Fruit fly (Drosophila melanogaster) S2 (cell line): ENCODE data around the gene CG3638.

Experiments
- CG8478 ChIP-seq: fragments of >200 bp; optimal IDR thresholded peaks from 2 replicates; lab custom pipeline; 2018
- CTCF ChIP-seq, 2 experiments: fragments of >200 bp; optimal IDR thresholded peaks; 2 replicates each; lab custom pipeline; 2018

The CG3638 gene

DNA sequence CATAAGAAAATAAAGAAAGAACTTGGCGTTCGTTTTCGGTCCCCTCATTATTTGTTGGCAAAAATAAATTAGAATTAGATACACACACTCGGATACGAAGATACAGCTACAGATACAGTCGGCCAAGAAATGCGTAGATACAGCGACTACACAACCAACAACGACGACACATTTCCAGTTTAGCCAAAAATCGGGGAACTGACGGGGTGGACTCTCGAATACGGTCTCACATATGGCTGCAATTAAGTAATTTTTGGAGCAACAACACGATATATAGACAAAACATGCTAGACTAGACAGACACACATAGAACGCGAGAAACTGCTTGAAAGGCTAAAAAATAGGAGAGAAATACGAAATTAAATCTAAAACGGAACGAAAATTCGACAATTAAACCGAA lies 33.7 kb upstream of the CG3638 start:
- TF ChIP-seq CTCF (optimal IDR thresholded peaks at IDR 0.05; lab: Kevin White, UChicago) (no peak), CG8478 (lab: Kevin White, UChicago) (no peak)

DNA sequence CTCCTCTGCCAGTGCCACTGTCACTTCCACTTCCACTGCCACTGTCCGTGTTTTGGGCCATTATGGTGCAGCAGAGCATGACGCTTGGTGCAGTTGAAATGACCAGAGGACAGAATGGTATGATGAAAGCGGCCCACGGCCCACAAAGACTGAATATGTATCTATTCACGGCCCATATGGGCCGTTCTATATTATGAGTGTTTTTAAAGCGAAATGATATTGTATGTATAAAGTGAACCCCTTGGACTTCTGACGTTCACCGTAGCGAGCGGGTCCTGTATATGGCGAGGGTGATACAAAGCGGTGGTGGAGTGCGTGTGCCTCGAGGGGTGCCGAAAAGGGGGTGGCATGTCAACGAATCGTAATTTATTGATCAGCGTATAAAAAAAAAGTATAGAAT lies 33.2 kb upstream of the CG3638 start:
- TF ChIP-seq CTCF (optimal IDR thresholded peaks at IDR 0.05; lab: Kevin White, UChicago) = no peak
- no peak for TF ChIP-seq CG8478 (lab: Kevin White, UChicago)

DNA sequence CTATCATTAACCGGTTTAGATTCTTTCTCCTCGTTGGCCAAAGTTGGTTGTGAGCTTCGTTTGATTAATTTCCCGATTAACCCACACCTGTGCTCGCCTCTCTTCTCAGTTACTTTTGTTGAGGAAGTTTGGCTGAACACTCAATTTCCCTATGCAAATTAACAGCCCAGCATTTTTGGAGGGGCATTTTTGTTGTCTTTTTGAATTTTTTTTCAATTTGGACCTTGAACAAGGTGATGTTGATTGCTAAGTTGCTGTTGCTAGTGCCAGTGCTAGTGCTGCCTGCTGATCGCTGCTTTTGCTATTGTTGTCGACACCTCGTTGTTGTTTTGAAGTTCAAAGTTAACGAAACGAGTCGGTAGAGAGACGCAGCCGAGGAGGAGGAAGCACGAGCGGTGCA lies 31.1 kb upstream of the CG3638 start:
- TF ChIP-seq CG8478 (lab: Kevin White, UChicago) (no peak), CTCF (optimal IDR thresholded peaks at IDR 0.05; lab: Kevin White, UChicago) (no peak)

DNA sequence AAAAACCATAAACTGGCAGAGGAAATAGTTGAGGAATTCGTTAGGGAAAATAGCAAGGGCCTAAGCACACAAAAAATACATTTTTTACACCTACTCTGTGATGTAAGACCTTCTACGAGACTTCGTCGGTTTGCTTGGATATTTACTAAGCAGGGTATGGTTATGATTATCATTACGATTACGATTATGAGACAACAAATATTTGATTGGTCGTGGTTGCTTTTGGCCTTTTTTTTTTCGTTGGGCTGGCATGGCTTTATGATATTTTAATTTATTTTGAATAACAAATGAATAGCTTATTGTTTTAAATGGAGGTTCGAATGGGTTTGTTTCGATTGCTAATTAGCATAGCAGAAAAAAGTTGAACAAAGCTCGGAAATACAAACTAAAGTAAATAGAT lies 28.1 kb upstream of the CG3638 start:
- TF ChIP-seq CTCF (optimal IDR thresholded peaks at IDR 0.05; lab: Kevin White, UChicago) (no peak), CG8478 (lab: Kevin White, UChicago) (no peak)

DNA sequence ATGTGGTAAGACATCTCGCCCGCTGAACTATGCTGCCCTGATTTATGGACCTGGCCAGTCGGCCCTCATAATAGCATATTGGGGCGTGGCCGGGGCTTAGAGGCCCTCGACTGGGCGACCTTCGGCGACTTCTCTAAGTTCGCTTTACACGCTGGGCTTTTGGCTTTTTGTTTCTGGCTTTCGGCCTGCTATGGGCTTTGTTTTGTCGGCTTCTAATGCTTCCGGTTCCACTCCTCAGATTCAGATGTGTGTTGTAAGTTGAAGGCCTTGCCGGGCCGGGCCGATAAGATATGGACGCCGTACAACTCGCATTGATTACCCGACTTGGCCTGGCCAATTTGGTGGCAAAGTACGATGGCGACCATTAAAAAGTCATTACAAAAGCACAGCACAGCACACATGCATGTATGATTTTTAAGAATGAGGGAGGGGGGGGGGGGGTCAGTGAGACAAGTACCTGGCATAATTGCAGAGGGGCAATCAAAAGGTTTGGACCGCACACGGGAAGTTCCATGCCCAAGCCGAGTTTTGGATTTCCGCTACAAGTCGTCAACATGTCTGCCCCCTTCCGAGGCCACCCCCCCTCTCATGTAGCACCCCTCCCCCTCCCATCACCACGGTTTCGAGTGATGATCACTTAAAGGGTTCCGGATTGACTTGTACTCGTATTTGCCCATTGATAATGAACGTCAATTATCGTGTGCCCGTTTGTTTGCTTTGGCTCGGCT lies 26.2 kb upstream of the CG3638 start:
- no peak for TF ChIP-seq CTCF (optimal IDR thresholded peaks at IDR 0.05; lab: Kevin White, UChicago)
- TF ChIP-seq CG8478 (lab: Kevin White, UChicago) = no peak

DNA sequence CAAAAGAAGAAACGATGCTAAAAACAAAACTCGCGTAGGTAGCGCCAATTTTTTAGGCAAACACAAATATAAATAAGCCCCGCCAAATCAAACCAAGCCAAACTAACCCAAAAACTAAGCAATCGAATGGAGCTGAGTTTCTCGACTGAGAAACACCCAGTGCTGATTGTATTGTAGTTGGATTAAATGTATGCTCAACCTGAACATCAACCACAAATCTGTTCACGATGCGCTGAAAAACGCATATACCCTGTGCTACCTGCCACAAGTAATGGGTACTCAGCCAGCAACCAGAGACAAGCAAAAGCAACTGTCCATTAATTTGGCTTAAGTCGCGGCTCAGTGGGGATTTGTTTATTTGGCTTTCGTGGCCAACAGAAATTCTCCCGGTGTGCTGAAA lies 23.8 kb upstream of the CG3638 start:
- TF ChIP-seq CTCF (optimal IDR thresholded peaks at IDR 0.05; lab: Kevin White, UChicago) (no peak), CG8478 (lab: Kevin White, UChicago) (no peak)

DNA sequence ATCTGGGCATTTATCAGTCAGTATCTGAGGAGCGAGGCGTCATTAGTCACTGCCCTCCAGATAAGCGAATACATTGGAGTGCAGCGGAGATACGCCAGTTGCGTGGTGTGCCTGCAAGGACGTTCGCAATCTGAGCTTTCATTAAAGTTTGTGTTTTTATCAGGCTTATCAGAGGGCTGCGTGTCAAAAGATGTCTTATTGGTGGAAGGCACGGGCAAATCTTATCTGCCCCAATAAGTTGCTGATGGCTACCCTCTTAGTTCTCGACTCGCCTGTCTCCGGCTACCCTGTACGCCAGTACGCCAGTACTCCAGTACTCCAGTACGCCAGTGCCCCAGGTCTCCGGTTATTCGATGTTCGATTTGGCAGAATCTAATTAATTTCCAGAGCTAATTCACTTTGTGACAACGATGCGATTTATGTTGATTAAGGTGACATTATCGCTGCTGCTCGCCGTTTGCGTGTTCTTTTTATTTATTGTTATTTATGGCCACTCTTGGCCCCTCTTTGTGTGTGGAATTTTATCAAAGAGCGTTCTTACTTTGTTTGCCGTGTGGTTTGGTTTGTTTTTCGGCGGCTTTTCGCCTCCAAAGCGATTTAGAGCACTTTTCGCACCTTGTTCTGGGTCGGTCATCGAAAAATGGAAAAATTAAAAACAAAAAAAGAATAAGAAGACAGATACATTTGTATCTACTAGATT lies 20.4 kb upstream of the CG3638 start:
- TF ChIP-seq CG8478 (lab: Kevin White, UChicago) (no peak), CTCF (optimal IDR thresholded peaks at IDR 0.05; lab: Kevin White, UChicago) (no peak)

DNA sequence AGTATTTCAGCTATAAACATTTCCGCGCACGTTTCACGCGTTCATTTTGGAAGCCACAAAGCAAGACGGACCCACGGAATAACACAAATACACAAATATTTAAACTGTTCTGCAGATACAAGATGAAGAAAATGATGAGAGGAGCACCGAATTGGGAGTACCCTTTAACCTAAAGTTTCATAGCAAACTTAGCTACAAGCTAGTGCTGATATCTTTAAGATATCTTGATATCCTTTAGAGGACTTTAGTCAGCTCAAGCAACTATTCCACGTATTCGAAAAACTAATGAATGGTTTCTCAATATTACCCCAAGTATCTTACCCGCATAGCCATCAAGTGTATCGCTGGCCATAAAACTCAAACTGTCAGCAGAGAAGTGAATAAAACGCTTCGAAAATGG lies 19.6 kb upstream of the CG3638 start:
- TF ChIP-seq CG8478 (lab: Kevin White, UChicago) = no peak
- TF ChIP-seq CTCF (optimal IDR thresholded peaks at IDR 0.05; lab: Kevin White, UChicago) = no peak

DNA sequence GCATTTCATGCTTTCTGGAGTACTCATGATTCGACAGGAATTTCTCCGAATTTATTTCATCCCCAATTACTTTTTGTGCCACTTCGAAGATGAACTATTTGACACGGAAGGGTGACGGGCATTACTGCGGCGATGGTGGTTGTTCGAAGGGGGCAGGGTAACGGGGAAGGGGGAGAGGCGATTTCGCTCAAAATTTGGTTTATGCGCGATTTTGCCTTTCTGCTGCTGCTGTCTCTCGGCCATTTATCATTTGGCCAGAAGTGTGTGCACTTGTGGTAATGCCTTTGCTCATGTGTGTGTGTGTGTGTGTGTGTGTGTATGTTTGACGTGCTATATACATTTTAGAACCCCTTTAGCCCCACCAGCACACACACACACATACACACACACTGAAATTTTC lies 16.5 kb upstream of the CG3638 start:
- TF ChIP-seq CTCF (optimal IDR thresholded peaks at IDR 0.05; lab: Kevin White, UChicago) (no peak), CG8478 (lab: Kevin White, UChicago) (no peak)

DNA sequence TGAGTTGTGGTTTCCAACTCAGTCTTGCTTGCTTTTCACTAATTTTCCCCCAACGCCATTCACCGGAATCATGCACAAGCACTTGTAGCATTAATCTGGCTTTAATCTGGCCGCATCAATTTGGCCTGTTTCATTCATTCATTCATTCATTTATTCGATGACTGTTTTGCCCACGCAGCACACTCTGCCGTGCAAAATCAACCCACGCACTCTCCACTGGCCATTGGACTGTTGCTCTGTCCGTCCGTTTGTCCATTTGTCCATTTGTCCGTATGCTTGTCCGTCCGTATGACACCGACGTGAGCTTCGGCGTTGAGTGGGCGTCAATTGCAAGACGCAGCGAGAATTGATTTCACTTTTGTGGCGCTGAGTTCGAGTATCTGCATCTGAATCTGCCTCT lies 13.6 kb upstream of the CG3638 start:
- TF ChIP-seq CTCF (optimal IDR thresholded peaks at IDR 0.05; lab: Kevin White, UChicago) (no peak), CG8478 (lab: Kevin White, UChicago) (no peak)

DNA sequence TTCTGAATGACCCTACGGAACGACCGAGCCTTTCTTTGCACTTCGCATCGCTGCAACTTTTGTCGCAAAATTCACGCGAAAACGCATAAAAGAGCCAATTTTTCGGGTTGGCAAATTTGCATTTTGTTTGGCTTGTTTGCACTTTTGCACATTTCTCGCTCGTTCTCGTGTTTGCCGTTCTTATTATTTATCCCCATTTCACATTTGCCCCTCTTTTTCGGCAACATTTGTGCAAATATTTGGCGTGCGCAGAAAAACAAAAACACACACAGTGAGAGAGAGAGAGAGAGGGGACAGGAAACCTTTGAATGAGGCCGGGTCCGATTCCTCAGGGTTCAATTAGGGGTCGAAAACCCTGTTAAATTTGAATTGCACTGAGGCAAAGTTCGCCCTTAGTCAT lies 13.1 kb upstream of the CG3638 start:
- TF ChIP-seq CG8478 (lab: Kevin White, UChicago) = no peak
- no peak for TF ChIP-seq CTCF (optimal IDR thresholded peaks at IDR 0.05; lab: Kevin White, UChicago)

DNA sequence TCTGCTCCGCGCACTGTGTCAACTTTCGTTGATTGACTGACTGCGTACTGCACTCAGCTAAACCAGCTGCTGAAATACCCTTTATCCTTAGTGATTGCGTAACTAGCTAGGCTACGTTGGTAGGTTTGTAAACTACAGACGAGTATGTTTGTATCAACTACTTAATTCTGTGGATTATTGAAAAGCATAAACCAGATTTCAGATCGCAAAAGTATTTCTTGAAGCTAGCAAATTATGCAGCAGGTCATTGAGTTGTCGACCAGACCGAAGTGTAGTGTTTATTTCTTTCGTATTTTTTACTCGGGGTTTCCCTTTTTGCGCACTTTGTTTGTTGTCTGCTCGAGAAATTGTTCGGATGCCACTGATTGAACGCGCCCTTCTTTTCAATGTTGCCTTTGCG lies 12.3 kb upstream of the CG3638 start:
- TF ChIP-seq CG8478 (lab: Kevin White, UChicago) (no peak), CTCF (optimal IDR thresholded peaks at IDR 0.05; lab: Kevin White, UChicago) (no peak)

DNA sequence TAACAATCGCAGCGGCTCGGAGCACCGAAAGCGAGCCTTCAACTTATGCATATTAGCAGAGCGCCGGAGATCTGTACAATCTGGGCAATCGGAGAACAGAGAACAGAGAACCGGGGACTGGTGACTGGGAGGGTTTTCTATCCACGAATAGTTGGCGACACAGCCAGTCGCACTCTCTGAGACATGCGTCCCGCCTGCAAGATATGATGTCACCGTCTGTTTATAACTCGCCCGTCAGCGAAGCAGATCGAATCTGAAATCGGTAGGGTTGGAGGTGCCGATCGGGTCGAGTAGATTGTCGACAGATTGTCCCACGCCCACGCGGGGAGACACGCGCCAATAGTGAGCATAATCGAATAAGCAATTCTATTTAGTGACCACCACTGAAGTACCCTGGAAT lies 5.6 kb upstream of the CG3638 start:
- TF ChIP-seq CG8478 (lab: Kevin White, UChicago) (no peak), CTCF (optimal IDR thresholded peaks at IDR 0.05; lab: Kevin White, UChicago) (no peak)

DNA sequence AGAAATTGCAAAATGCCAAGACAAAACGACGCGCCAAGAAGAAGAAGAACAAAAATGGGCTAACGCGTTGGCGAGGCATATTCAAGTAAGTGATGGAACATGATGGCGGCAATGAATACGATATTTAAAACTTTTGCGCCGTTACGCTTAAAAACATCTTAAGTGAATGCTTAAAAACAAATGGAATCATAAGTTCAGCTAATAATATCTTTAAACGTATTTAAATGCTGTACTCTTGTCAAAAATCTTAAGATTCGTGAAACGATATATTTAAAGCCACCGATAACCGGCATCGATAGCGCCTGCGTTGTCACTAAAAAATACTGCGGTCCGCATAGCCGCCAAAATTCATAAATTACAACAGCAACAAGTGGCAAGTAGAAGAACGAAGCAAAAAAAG lies 3.3 kb upstream of the CG3638 start, which contains the start of gene CG11403:
Gene CG11403 (minus strand): TSS at position 53 of the 400 bp plus-strand sequence.
- no peak for TF ChIP-seq CG8478 (lab: Kevin White, UChicago)

DNA sequence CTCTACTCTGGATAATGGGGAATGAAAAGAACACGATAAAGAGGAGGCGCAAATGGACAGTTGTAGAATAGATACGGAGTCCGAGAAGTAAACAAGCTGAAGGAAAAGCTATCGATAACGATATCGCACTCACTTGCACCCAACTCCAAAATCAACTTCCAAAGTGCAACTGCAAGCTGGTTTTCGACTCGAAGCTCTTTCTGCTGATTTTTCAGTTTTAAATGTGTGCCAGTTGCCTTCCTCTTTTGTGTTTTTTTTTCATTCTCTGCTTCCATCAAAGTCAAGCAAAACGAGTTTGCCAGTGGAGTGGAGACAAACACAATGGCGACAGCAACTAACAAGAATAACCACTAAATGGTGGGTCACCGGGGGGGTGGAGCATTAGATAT lies 872 bp downstream of the CG3638 start:
- TF ChIP-seq CG8478 (lab: Kevin White, UChicago) (no peak), CTCF (optimal IDR thresholded peaks at IDR 0.05; lab: Kevin White, UChicago) (no peak)
